Worm (Caenorhabditis elegans) whole organism, L3 larva: ENCODE measurements around the gene K10H10.6.

Experiments
- R02D3.7 ChIP-seq: fragments of 150-350 bp; optimal IDR thresholded peaks from 2 replicates; lab custom pipeline; 2014; ENCODE audit warnings: missing biosample characterization, missing genetic modification characterization
- ama-1 ChIP-seq: fragments of 150-350 bp; optimal IDR thresholded peaks from 2 replicates; lab custom pipeline; 2018
- ceh-9 ChIP-seq: sonication (generic microtip); optimal IDR thresholded peaks from 2 replicates; lab custom pipeline; 2018; ENCODE audit warnings: missing biosample characterization, missing genetic modification characterization
- elt-3 ChIP-seq, 3 experiments: fragments of 150-350 bp in 1 of 3; sonication (generic microtip) in 2 of 3; optimal IDR thresholded peaks; 2 replicates in 2 of 3; 4 replicates in 1 of 3; lab custom pipeline; 2014 to 2017; ENCODE audit warnings: missing biosample characterization in 3 of 3, missing genetic modification characterization in 3 of 3
- lin-39 ChIP-seq: fragments of 150-350 bp; optimal IDR thresholded peaks from 2 replicates; lab custom pipeline; 2018; ENCODE audit warnings: missing biosample characterization, missing genetic modification reagents, missing genetic modification characterization
- nhr-11 ChIP-seq: fragments of 150-350 bp; optimal IDR thresholded peaks from 2 replicates; lab custom pipeline; 2014; ENCODE audit warnings: missing biosample characterization, missing genetic modification characterization
- nhr-12 ChIP-seq: fragments of 150-350 bp; optimal IDR thresholded peaks from 2 replicates; lab custom pipeline; 2014; ENCODE audit warnings: missing biosample characterization, missing genetic modification characterization
- nhr-28 ChIP-seq: fragments of 150-350 bp; optimal IDR thresholded peaks from 2 replicates; lab custom pipeline; 2014; ENCODE audit warnings: missing biosample characterization, missing genetic modification characterization
- pqm-1 ChIP-seq: fragments of 150-350 bp; optimal IDR thresholded peaks from 2 replicates; lab custom pipeline; 2017; ENCODE audit warnings: missing biosample characterization, missing genetic modification characterization, inconsistent platforms
- snpc-4 ChIP-seq: fragments of 150-350 bp; optimal IDR thresholded peaks from 2 replicates; lab custom pipeline; 2014; ENCODE audit warnings: missing biosample characterization, missing genetic modification characterization
- unc-39 ChIP-seq: sonication (generic microtip); optimal IDR thresholded peaks from 4 replicates; lab custom pipeline; 2017; ENCODE audit warnings: missing biosample characterization, missing genetic modification characterization
- zag-1 ChIP-seq: fragments of 150-350 bp; optimal IDR thresholded peaks from 2 replicates; lab custom pipeline; 2014; ENCODE audit warnings: missing biosample characterization, missing genetic modification characterization
- ztf-11 ChIP-seq: fragments of 150-350 bp; optimal IDR thresholded peaks from 2 replicates; lab custom pipeline; 2014; ENCODE audit warnings: missing biosample characterization, missing genetic modification characterization

DNA sequence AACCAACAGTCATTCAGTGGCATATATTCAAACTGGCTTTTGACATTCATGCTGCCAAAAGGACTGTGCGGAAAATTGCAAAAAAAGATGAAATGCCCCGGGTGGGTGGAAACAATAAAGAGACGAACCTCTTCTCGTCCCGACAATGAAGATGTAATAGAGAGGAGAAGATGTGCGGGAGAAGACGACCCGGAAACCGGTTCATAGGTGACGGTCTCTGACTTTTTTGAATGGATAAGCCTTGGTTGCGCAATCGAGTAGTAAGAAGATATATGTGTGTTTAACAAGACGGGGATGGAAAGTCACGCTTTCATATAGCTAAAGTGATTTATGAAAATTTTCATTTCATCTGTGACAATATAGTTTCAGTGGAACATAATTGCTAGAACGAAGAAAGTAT lies 22.3 kb upstream of the K10H10.6 start:
- TF ChIP-seq ztf-11 (tag; lab: Kevin White, UChicago), result no peak
- no peak for TF ChIP-seq nhr-12 (tag; lab: Kevin White, UChicago)
- TF ChIP-seq lin-39 (tag; lab: Kevin White, UChicago), result no peak
- TF ChIP-seq ceh-9, result no peak
- TF ChIP-seq zag-1 (tag; lab: Kevin White, UChicago), result no peak
- no peak for TF ChIP-seq snpc-4
- TF ChIP-seq nhr-28 (tag; lab: Kevin White, UChicago), result no peak
- no peak for TF ChIP-seq elt-3 (tag; optimal IDR thresholded peaks at IDR 0.05; lab: Kevin White, UChicago)
- TF ChIP-seq ama-1 (lab: Kevin White, UChicago), result no peak
- no peak for TF ChIP-seq nhr-11 (tag; lab: Kevin White, UChicago)
- no peak for TF ChIP-seq R02D3.7 (tag; lab: Kevin White, UChicago)
- no peak for TF ChIP-seq pqm-1 (tag; lab: Kevin White, UChicago)
- TF ChIP-seq unc-39 (tag; lab: Kevin White, UChicago), result no peak
